Worm (Caenorhabditis elegans) whole organism, L1 larva: ENCODE results near the gene ZK546.5.

Experiments
- aha-1 ChIP-seq: fragments of 150-350 bp; optimal IDR thresholded peaks from 2 replicates; lab custom pipeline; 2014; ENCODE audit warnings: missing biosample characterization, missing genetic modification characterization
- aly-2 ChIP-seq: fragments of 150-350 bp; optimal IDR thresholded peaks from 2 replicates; lab custom pipeline; 2014; ENCODE audit warnings: missing biosample characterization, missing genetic modification characterization
- ceh-82 ChIP-seq, 3 experiments: fragments of 150-350 bp in 1 of 3; sonication (generic microtip) in 2 of 3; optimal IDR thresholded peaks; 2 replicates each; lab custom pipeline; 2014 to 2017; ENCODE audit warnings: missing biosample characterization in 3 of 3, missing genetic modification characterization in 3 of 3
- elt-2 ChIP-seq: sonication (generic microtip); optimal IDR thresholded peaks from 2 replicates; lab custom pipeline; 2016; ENCODE audit warnings: missing genetic modification characterization, mild to moderate bottlenecking, inconsistent platforms, missing compliant biosample characterization, missing genetic modification reagents
- fkh-10 ChIP-seq: sonication (generic microtip); optimal IDR thresholded peaks from 2 replicates; lab custom pipeline; 2017; ENCODE audit warnings: missing biosample characterization, missing genetic modification reagents, missing genetic modification characterization
- hlh-17 ChIP-seq: fragments of 200-800 bp; sonication (Bioruptor generic); optimal IDR thresholded peaks from 2 replicates; lab custom pipeline; 2018; ENCODE audit warnings: missing genetic modification characterization, mild to moderate bottlenecking, missing compliant biosample characterization, moderate library complexity, borderline replicate concordance
- lin-35 ChIP-seq, 2 experiments: fragments of 150-350 bp; optimal IDR thresholded peaks; 2 replicates each; lab custom pipeline; 2014; ENCODE audit warnings: missing biosample characterization in 2 of 2, missing genetic modification characterization in 2 of 2, missing genetic modification reagents in 2 of 2
- lir-3 ChIP-seq: sonication (generic microtip); optimal IDR thresholded peaks from 2 replicates; lab custom pipeline; 2016; ENCODE audit warnings: mild to moderate bottlenecking, missing genetic modification characterization, moderate library complexity, missing compliant biosample characterization; ENCODE audit not compliant: poor library complexity
- nhr-237 ChIP-seq: fragments of 150-350 bp; optimal IDR thresholded peaks from 2 replicates; lab custom pipeline; 2014; ENCODE audit warnings: missing biosample characterization, missing genetic modification characterization
- nhr-84 ChIP-seq: sonication (generic microtip); optimal IDR thresholded peaks from 2 replicates; lab custom pipeline; 2017; ENCODE audit warnings: missing biosample characterization, missing genetic modification characterization
- unc-62 ChIP-seq: fragments of 150-350 bp; optimal IDR thresholded peaks from 2 replicates; lab custom pipeline; 2014; ENCODE audit warnings: missing biosample characterization, missing genetic modification reagents, missing genetic modification characterization
- unc-86 ChIP-seq: sonication (generic microtip); optimal IDR thresholded peaks from 2 replicates; lab custom pipeline; 2016; ENCODE audit warnings: missing genetic modification characterization, missing compliant biosample characterization
- xbp-1 ChIP-seq: sonication (generic microtip); optimal IDR thresholded peaks from 2 replicates; lab custom pipeline; 2016; ENCODE audit warnings: missing genetic modification characterization, missing compliant biosample characterization

DNA sequence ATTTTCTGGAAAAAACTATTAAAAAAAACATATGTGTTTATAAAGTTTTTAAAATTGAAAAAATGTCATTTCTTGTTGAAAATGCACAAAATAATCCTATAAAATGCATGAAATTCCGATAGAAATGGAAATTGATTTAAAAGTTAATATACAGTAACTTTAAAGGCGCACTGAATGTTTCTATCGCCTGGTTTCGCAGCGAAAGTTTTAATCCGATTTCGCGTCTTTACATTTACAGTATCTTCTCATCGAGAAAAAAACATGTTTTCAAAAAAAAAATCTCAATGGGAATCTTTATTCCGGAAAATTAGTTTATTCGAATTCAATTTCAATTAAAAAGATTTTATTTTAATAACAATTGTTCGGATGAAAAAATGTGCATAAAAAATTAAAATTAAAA lies 21.4 kb upstream of the ZK546.5 start, which contains the start of gene R05F9.11:
- TF ChIP-seq lir-3 (tag; lab: Kevin White, UChicago) = no peak
- no peak for TF ChIP-seq aly-2 (tag; lab: Kevin White, UChicago)
- TF ChIP-seq elt-2 (tag; lab: Kevin White, UChicago) = no peak
- no peak for TF ChIP-seq xbp-1 (tag; lab: Kevin White, UChicago)
- no peak for TF ChIP-seq nhr-237
- TF ChIP-seq unc-62 (GFP tag; lab: Kevin White, UChicago) = no peak
- TF ChIP-seq hlh-17 (GFP tag; lab: Kevin White, UChicago) = no peak
- no peak for TF ChIP-seq fkh-10 (GFP tag; lab: Kevin White, UChicago)
- no peak for TF ChIP-seq lin-35 (GFP tag; optimal IDR thresholded peaks at IDR 0.05; lab: Kevin White, UChicago)
- no peak for TF ChIP-seq unc-86 (tag; lab: Kevin White, UChicago)
- no peak for TF ChIP-seq aha-1 (tag; lab: Kevin White, UChicago)
- no peak for TF ChIP-seq ceh-82 (tag; optimal IDR thresholded peaks at IDR 0.05; lab: Kevin White, UChicago)
- TF ChIP-seq nhr-84 (tag; lab: Kevin White, UChicago) = no peak
